Worm (Caenorhabditis elegans) whole organism, young adult: ENCODE data around the gene Y77E11A.23.
"Not testable (repeated sequence)": the region's sequence is repeated elsewhere in the genome, so short reads cannot be mapped to it uniquely, and the experiment has no call there.

Source experiments
- C17E4.6 ChIP-seq: fragments of 200-800 bp; sonication (Bioruptor generic); IDR thresholded peaks from 2 replicates; pipeline ENCODE4 v1.3.6; 2022; ENCODE audit warnings: missing genetic modification reagents, missing genetic modification characterization, missing compliant biosample characterization
- F39B2.1 ChIP-seq: fragments of 200-800 bp; sonication (Bioruptor generic); IDR thresholded peaks from 2 replicates; pipeline ENCODE4 v1.3.6; 2022; ENCODE audit warnings: missing genetic modification reagents, missing genetic modification characterization, missing compliant biosample characterization
- Y56A3A.18 ChIP-seq: fragments of 200-800 bp; sonication (Bioruptor generic); IDR thresholded peaks from 2 replicates; pipeline ENCODE4 v1.3.6; 2022; ENCODE audit warnings: missing genetic modification reagents, missing genetic modification characterization, missing compliant biosample characterization
- aptf-2 ChIP-seq: fragments of 200-800 bp; sonication (Bioruptor generic); conservative IDR thresholded peaks from 2 replicates; pipeline ENCODE4 v1.3.6; 2022; ENCODE audit warnings: missing genetic modification reagents, missing genetic modification characterization, missing compliant biosample characterization
- ekl-4 ChIP-seq: fragments of 200-800 bp; sonication (Bioruptor generic); IDR thresholded peaks from 2 replicates; pipeline ENCODE4 v1.3.6; 2022; ENCODE audit warnings: missing genetic modification reagents, missing genetic modification characterization, missing compliant biosample characterization
- gei-17 ChIP-seq: fragments of 200-800 bp; sonication (Bioruptor generic); optimal IDR thresholded peaks from 2 replicates; lab custom pipeline; 2018; ENCODE audit warnings: mild to moderate bottlenecking, missing genetic modification characterization, missing compliant biosample characterization
- lin-54 ChIP-seq: fragments of 200-800 bp; sonication (Bioruptor generic); optimal IDR thresholded peaks from 2 replicates; lab custom pipeline; 2018; ENCODE audit warnings: mild to moderate bottlenecking, missing genetic modification characterization, missing compliant biosample characterization
- lir-1 ChIP-seq: fragments of 200-800 bp; sonication (Bioruptor generic); conservative IDR thresholded peaks from 2 replicates; pipeline ENCODE4 v1.3.6; 2022; ENCODE audit warnings: missing genetic modification reagents, missing genetic modification characterization, missing compliant biosample characterization
- snpc-4 ChIP-seq, 5 experiments: fragments of 150-350 bp in 1 of 5; sonication (generic microtip) in 4 of 5; optimal IDR thresholded peaks; 2 replicates each; lab custom pipeline; 2014 to 2018; ENCODE audit warnings: missing genetic modification characterization in 5 of 5, missing biosample characterization in 3 of 5, antibody characterized with exemption in 2 of 5, mild to moderate bottlenecking in 2 of 5, missing compliant biosample characterization in 2 of 5, missing genotype in 2 of 5, moderate library complexity in 2 of 5, missing genetic modification reagents in 1 of 5
- tlf-1 ChIP-seq: fragments of 200-800 bp; sonication (Bioruptor generic); optimal IDR thresholded peaks from 2 replicates; lab custom pipeline; 2018; ENCODE audit warnings: mild to moderate bottlenecking, missing genetic modification characterization, missing compliant biosample characterization
- unc-130 ChIP-seq: sonication (generic microtip); optimal IDR thresholded peaks from 2 replicates; lab custom pipeline; 2016; ENCODE audit warnings: missing genetic modification reagents, missing genetic modification characterization, missing compliant biosample characterization
- unc-62 ChIP-seq: fragments of 150-350 bp; optimal IDR thresholded peaks from 2 replicates; lab custom pipeline; 2014; ENCODE audit warnings: missing biosample characterization, missing genetic modification reagents, missing genetic modification characterization

DNA sequence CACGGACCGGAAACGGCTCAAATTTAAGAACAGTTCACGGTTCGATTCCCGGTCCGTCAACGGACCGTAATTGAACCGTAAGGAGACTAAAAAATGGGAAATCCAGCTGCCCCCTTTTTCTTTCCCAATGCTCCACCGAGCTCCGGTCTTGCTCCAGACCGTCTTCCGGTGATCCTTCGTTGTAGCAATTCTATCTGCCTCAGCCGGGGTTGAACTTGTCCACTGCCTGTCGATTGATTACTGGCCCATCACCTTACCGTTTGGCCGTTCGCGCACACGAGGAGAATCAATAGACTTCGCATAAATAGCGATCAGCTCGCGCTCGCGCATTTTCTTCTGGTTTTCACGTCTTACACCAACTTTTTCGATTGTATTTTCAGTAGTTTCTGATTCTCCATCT, 18.4 kb upstream of the Y77E11A.23 start:
- not testable (repeated sequence) for TF ChIP-seq lin-54; ekl-4; unc-130 (GFP tag; lab: Kevin White, UChicago); gei-17 (GFP tag; lab: Kevin White, UChicago); aptf-2 (GFP tag; lab: Robert Waterston, UW); Y56A3A.18; F39B2.1 (GFP tag; lab: Robert Waterston, UW); snpc-4 (GFP tag; optimal IDR thresholded peaks at IDR 0.05; lab: Kevin White, UChicago); snpc-4 (tag; optimal IDR thresholded peaks at IDR 0.05; lab: Kevin White, UChicago); unc-62 (GFP tag; lab: Kevin White, UChicago); tlf-1 (GFP tag; lab: Kevin White, UChicago); lir-1 (GFP tag; lab: Robert Waterston, UW); C17E4.6 (GFP tag; lab: Robert Waterston, UW)
